Fruit fly (Drosophila melanogaster) whole organism: ENCODE results near the gene yellow-h.

Experiments
- CG8478 ChIP-seq: fragments of >200 bp; optimal IDR thresholded peaks from 2 replicates; lab custom pipeline; 2018; ENCODE audit warnings: inconsistent platforms
- Dll ChIP-seq: fragments of >200 bp; optimal IDR thresholded peaks from 2 replicates; lab custom pipeline; 2017
- EcR ChIP-seq, 2 experiments: fragments of >200 bp; optimal IDR thresholded peaks; 2 replicates each; lab custom pipeline; 2017; ENCODE audit warnings: missing biosample characterization in 2 of 2, missing genetic modification characterization in 2 of 2, missing genetic modification reagents in 2 of 2
- pan ChIP-seq: fragments of >200 bp; optimal IDR thresholded peaks from 2 replicates; lab custom pipeline; 2017
- psq ChIP-seq: fragments of >200 bp; optimal IDR thresholded peaks from 2 replicates; lab custom pipeline; 2017
- usp ChIP-seq: fragments of >200 bp; optimal IDR thresholded peaks from 2 replicates; lab custom pipeline; 2017; ENCODE audit warnings: missing biosample characterization, missing genetic modification characterization, mixed read lengths

yellow-h gene

DNA sequence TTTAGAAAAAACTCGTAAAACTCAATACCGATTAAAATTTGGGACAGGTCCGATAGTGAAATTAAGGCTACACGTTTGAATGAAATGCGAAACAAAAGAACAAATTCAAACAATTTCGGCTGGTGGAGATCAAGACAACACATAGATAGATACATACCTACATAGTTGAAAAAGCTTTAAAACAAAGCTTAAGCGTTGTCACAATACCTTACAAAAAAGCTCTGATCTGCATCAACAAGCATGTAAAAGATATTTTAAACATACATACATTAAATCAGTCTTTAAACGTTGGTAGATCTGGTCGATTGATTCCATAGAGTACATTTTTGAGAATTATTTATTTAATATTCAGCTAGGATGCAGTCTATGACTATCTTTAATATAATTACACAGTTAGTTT, at the start of gene yellow-h, which contains the start of gene CG31999:
Gene yellow-h (plus strand): TSS at position 275 of the 400 bp plus-strand sequence.
Gene CG31999 (minus strand): TSS at position 101 of the 400 bp plus-strand sequence.
- no peak for TF ChIP-seq EcR (GFP tag; optimal IDR thresholded peaks at IDR 0.05; lab: Kevin White, UChicago)
- TF ChIP-seq psq (lab: Kevin White, UChicago): no peak
- TF ChIP-seq pan (lab: Kevin White, UChicago): no peak
- TF ChIP-seq usp: no peak
- no peak for TF ChIP-seq Dll (lab: Kevin White, UChicago)
- no peak for TF ChIP-seq CG8478 (lab: Kevin White, UChicago)

- no peak for TF ChIP-seq EcR (GFP tag; optimal IDR thresholded peaks at IDR 0.05; lab: Kevin White, UChicago)
- no peak for TF ChIP-seq psq (lab: Kevin White, UChicago)
- no peak for TF ChIP-seq Dll (lab: Kevin White, UChicago)
- no peak for TF ChIP-seq CG8478 (lab: Kevin White, UChicago)
- TF ChIP-seq pan (lab: Kevin White, UChicago): no peak
- TF ChIP-seq usp: no peak
Observed at dm6 chr4:179062-179919, 48.4 kb upstream of the yellow-h start, which contains the start of gene Arl4. Gene Arl4 (minus strand): TSS chr4:179389.

dm6 chr4:179920-180261, 47.8 kb upstream of the yellow-h start:
- TF ChIP-seq Dll (lab: Kevin White, UChicago): no peak
- TF ChIP-seq usp: no peak
- TF ChIP-seq CG8478 (lab: Kevin White, UChicago): no peak
- TF ChIP-seq pan (lab: Kevin White, UChicago): no peak
- TF ChIP-seq psq (lab: Kevin White, UChicago): no peak
- TF ChIP-seq EcR (GFP tag; optimal IDR thresholded peaks at IDR 0.05; lab: Kevin White, UChicago): no peak

DNA sequence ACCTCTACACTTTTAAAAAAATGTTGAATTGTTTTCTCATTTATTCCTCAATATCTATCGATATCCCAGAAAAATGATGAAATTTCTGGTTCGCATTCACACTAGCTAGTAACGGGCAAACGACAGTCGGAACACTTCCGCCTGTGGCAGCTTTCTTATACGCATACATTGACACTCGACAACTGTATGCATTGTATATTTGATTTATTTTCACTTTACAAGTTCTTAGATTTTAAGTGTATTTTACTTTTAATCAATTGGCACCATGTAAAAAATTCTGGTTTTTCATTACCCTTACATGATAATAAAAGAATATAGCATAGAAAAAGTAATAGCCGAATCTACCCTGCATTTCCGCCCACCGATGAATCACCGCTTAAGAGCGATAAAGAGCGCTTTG, 46.9 kb upstream of the yellow-h start:
- TF ChIP-seq Dll (lab: Kevin White, UChicago): no peak
- TF ChIP-seq psq (lab: Kevin White, UChicago): no peak
- no peak for TF ChIP-seq pan (lab: Kevin White, UChicago)
- TF ChIP-seq CG8478 (lab: Kevin White, UChicago): no peak
- TF ChIP-seq usp: no peak

dm6 chr4:181639-182038, 46.1 kb upstream of the yellow-h start:
- TF ChIP-seq CG8478 (lab: Kevin White, UChicago) (no peak), psq (lab: Kevin White, UChicago) (no peak), usp (no peak), Dll (lab: Kevin White, UChicago) (no peak), EcR (GFP tag; optimal IDR thresholded peaks at IDR 0.05; lab: Kevin White, UChicago) (no peak), pan (lab: Kevin White, UChicago) (no peak)

dm6 chr4:183681-184080, 44.0 kb upstream of the yellow-h start:
- no peak for TF ChIP-seq pan (lab: Kevin White, UChicago)
- no peak for TF ChIP-seq psq (lab: Kevin White, UChicago)
- no peak for TF ChIP-seq usp
- no peak for TF ChIP-seq CG8478 (lab: Kevin White, UChicago)
- no peak for TF ChIP-seq EcR (GFP tag; optimal IDR thresholded peaks at IDR 0.05; lab: Kevin White, UChicago)
- TF ChIP-seq Dll (lab: Kevin White, UChicago): no peak

dm6 chr4:192540-192939, 35.2 kb upstream of the yellow-h start:
- no peak for TF ChIP-seq usp
- TF ChIP-seq CG8478 (lab: Kevin White, UChicago): no peak
- TF ChIP-seq Dll (lab: Kevin White, UChicago): no peak
- TF ChIP-seq psq (lab: Kevin White, UChicago): no peak
- no peak for TF ChIP-seq pan (lab: Kevin White, UChicago)
- TF ChIP-seq EcR (GFP tag; optimal IDR thresholded peaks at IDR 0.05; lab: Kevin White, UChicago): no peak

DNA sequence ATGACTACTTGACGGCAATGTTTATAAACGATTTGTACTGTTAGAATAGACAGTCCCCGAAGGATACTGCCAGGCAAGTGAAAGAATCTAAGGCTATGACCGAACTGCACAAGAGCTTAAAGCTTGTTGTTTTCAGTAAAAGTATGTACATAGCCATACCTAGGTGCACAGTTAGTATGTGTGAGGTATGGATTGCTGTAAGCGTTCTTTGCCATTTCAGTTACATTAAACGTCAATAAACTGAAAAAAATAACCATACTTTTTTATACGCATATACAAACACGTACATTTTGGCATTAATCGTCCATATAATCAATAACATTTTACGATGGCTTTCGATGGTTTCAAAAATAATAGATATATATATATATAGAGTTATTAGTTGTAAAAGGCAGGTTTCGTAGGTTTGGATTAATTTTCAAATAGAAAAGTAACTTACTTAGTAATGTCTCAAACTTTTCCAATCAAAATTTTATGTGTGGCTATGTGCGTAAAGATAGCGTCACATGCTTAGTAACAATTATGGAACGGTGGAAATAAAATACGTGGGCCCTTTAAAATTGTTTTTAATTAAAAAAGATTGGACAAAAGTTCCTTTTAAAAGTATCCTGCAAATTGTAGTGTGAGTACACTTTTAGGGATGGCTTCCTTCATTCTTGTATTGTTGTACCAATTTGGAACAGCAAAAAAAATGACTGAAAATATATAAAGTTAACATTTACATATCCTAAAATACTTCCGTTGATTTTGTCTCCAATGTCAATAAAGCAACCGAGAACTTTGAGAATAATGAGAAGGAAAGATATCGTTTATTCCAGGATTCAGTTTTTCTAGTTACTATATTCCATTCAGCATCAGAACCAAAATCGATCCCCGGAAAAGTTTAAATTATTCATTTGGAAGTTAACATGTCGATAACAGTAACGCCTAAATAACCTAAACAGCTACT, 34.1 kb upstream of the yellow-h start, which contains the start of gene Abcd1:
Gene Abcd1 (minus strand): TSS at position 444 of the 949 bp plus-strand sequence.
- TF ChIP-seq EcR (GFP tag; optimal IDR thresholded peaks at IDR 0.05; lab: Kevin White, UChicago): no peak
- no peak for TF ChIP-seq Dll (lab: Kevin White, UChicago)
- TF ChIP-seq usp: no peak
- TF ChIP-seq CG8478 (lab: Kevin White, UChicago): no peak
- no peak for TF ChIP-seq psq (lab: Kevin White, UChicago)
- TF ChIP-seq pan (lab: Kevin White, UChicago): no peak

- TF ChIP-seq pan (lab: Kevin White, UChicago) (no peak), Dll (lab: Kevin White, UChicago) (no peak), EcR (GFP tag; optimal IDR thresholded peaks at IDR 0.05; lab: Kevin White, UChicago) (no peak)
Observed at dm6 chr4:205671-206252, 22.0 kb upstream of the yellow-h start, which contains the start of gene CG31998. Gene CG31998 (minus strand): TSS chr4:205945.

- TF ChIP-seq EcR (GFP tag; optimal IDR thresholded peaks at IDR 0.05; lab: Kevin White, UChicago) (no peak), Dll (lab: Kevin White, UChicago) (no peak), pan (lab: Kevin White, UChicago) (no peak), usp (no peak), psq (lab: Kevin White, UChicago) (no peak), CG8478 (lab: Kevin White, UChicago) (no peak)
Observed at dm6 chr4:210011-210649, 17.6 kb upstream of the yellow-h start, which contains the start of gene Crk. Gene Crk (plus strand): TSS chr4:210224.
